Fruit fly (Drosophila melanogaster) whole organism, embryonic: Measurements from ENCODE around the gene mib1.
A peak's percentile ranks its signal among the peaks of the same experiment; 100 is the strongest.

Experiments used
- Antp ChIP-seq: fragments of 200-800 bp; sonication (Bioruptor generic); optimal IDR thresholded peaks from 3 replicates; lab custom pipeline; 2016; ENCODE audit warnings: missing biosample characterization, missing genetic modification characterization
- Atf3 ChIP-seq: fragments of 200-800 bp; sonication (Bioruptor generic); optimal IDR thresholded peaks from 3 replicates; lab custom pipeline; 2016; ENCODE audit warnings: missing biosample characterization, missing genetic modification characterization
- Blimp-1 ChIP-seq: fragments of 200-800 bp; sonication (Bioruptor generic); optimal IDR thresholded peaks from 3 replicates; lab custom pipeline; 2018; ENCODE audit warnings: missing biosample characterization, missing genetic modification characterization, mild to moderate bottlenecking, moderate library complexity, missing genetic modification reagents
- CG12155 ChIP-seq: fragments of 200-800 bp; sonication (Bioruptor generic); optimal IDR thresholded peaks from 3 replicates; lab custom pipeline; 2016; ENCODE audit warnings: missing biosample characterization, missing genetic modification characterization
- CG13123 ChIP-seq: fragments of 200-800 bp; sonication (Bioruptor generic); optimal IDR thresholded peaks from 2 replicates; lab custom pipeline; 2016; ENCODE audit warnings: missing biosample characterization, missing genetic modification characterization
- CG14014 ChIP-seq: fragments of 200-800 bp; sonication (Bioruptor generic); IDR thresholded peaks from 2 replicates; pipeline ENCODE4 v1.3.6; 2022; ENCODE audit warnings: missing biosample characterization, missing genetic modification characterization
- CG15479 ChIP-seq: fragments of 200-800 bp; sonication (Bioruptor generic); optimal IDR thresholded peaks from 3 replicates; lab custom pipeline; 2019; ENCODE audit warnings: missing biosample characterization, mild to moderate bottlenecking, missing genetic modification characterization, moderate library complexity
- CG15601 ChIP-seq: fragments of 200-800 bp; sonication (Bioruptor generic); optimal IDR thresholded peaks from 3 replicates; lab custom pipeline; 2019; ENCODE audit warnings: missing biosample characterization, mild to moderate bottlenecking, missing genetic modification characterization, moderate library complexity
- CG2199 ChIP-seq: fragments of 200-800 bp; sonication (Bioruptor generic); IDR thresholded peaks from 3 replicates; pipeline ENCODE4 v1.3.6; 2022; ENCODE audit warnings: missing biosample characterization, missing genetic modification characterization
- CG2202 ChIP-seq: fragments of 200-800 bp; sonication (Bioruptor generic); optimal IDR thresholded peaks from 2 replicates; lab custom pipeline; 2018; ENCODE audit warnings: missing biosample characterization, mild to moderate bottlenecking, missing genetic modification characterization
- CG3065 ChIP-seq: fragments of 200-800 bp; sonication (Bioruptor generic); optimal IDR thresholded peaks from 2 replicates; lab custom pipeline; 2016; ENCODE audit warnings: missing biosample characterization, missing genetic modification characterization
- CG3163 ChIP-seq: fragments of 200-800 bp; sonication (Bioruptor generic); optimal IDR thresholded peaks from 3 replicates; lab custom pipeline; 2016; ENCODE audit warnings: missing biosample characterization, missing genetic modification characterization
- CG3995 ChIP-seq: fragments of 200-800 bp; sonication (Bioruptor generic); optimal IDR thresholded peaks from 3 replicates; lab custom pipeline; 2016; ENCODE audit warnings: missing biosample characterization, missing genetic modification characterization
- CG4360 ChIP-seq: fragments of 200-800 bp; sonication (Bioruptor generic); IDR thresholded peaks from 2 replicates; pipeline ENCODE4 v1.3.6; 2022; ENCODE audit warnings: missing biosample characterization, missing genetic modification characterization
- CG4424 ChIP-seq: fragments of 200-800 bp; sonication (Bioruptor generic); optimal IDR thresholded peaks from 3 replicates; lab custom pipeline; 2016; ENCODE audit warnings: missing biosample characterization, missing genetic modification characterization
- CG6689 ChIP-seq: fragments of 200-800 bp; sonication (Bioruptor generic); IDR thresholded peaks from 2 replicates; pipeline ENCODE4 v1.3.6; 2022; ENCODE audit warnings: missing biosample characterization, missing genetic modification characterization
- CG6813 ChIP-seq: fragments of 200-800 bp; sonication (Bioruptor generic); optimal IDR thresholded peaks from 2 replicates; lab custom pipeline; 2017; ENCODE audit warnings: missing biosample characterization, missing genetic modification characterization, mild to moderate bottlenecking, moderate library complexity, missing genetic modification reagents
- CG8359 ChIP-seq: fragments of 200-800 bp; sonication (Bioruptor generic); optimal IDR thresholded peaks from 2 replicates; lab custom pipeline; 2017; ENCODE audit warnings: missing biosample characterization, mild to moderate bottlenecking, missing genetic modification characterization, borderline replicate concordance
- CG8765 ChIP-seq: fragments of 200-800 bp; sonication (Bioruptor generic); IDR thresholded peaks from 2 replicates; pipeline ENCODE4 v1.3.6; 2022; ENCODE audit warnings: missing biosample characterization, missing genetic modification characterization
- Ets65A ChIP-seq: fragments of 200-800 bp; sonication (Bioruptor generic); peaks from one replicate; lab custom pipeline; 2016; ENCODE audit warnings: missing biosample characterization, missing genetic modification characterization
- Gsc ChIP-seq: fragments of 200-800 bp; sonication (Bioruptor generic); IDR thresholded peaks from 2 replicates; pipeline ENCODE4 v1.3.6; 2022; ENCODE audit warnings: missing biosample characterization, missing genetic modification characterization
- Hr78 ChIP-seq, 2 experiments: fragments of 200-800 bp in 1 of 2; fragments of >200 bp in 1 of 2; sonication (Bioruptor generic) in 1 of 2; optimal IDR thresholded peaks; 2 replicates each; lab custom pipeline; 2017 to 2019; ENCODE audit warnings: missing biosample characterization in 2 of 2, missing genetic modification characterization in 2 of 2, mild to moderate bottlenecking in 1 of 2, moderate library complexity in 1 of 2
- Oli ChIP-seq: fragments of 200-800 bp; sonication (Bioruptor generic); optimal IDR thresholded peaks from 2 replicates; lab custom pipeline; 2018; ENCODE audit warnings: missing biosample characterization, mild to moderate bottlenecking, missing genetic modification characterization, moderate library complexity
- Opbp ChIP-seq: fragments of 200-800 bp; sonication (Bioruptor generic); IDR thresholded peaks from 3 replicates; pipeline ENCODE4 v1.3.6; 2022; ENCODE audit warnings: missing biosample characterization, missing genetic modification characterization; ENCODE audit not compliant: partially characterized antibody
- PHDP ChIP-seq: fragments of 200-800 bp; sonication (Bioruptor generic); optimal IDR thresholded peaks from 3 replicates; lab custom pipeline; 2018; ENCODE audit warnings: missing biosample characterization, mild to moderate bottlenecking, missing genetic modification characterization, moderate library complexity
- Pdp1 ChIP-seq, 2 experiments: fragments of 200-800 bp; sonication (Bioruptor generic); optimal IDR thresholded peaks; 3 replicates each; lab custom pipeline; 2016; ENCODE audit warnings: missing biosample characterization in 2 of 2, missing genetic modification characterization in 2 of 2, mild to moderate bottlenecking in 1 of 2, moderate library complexity in 1 of 2
- Rfx ChIP-seq: fragments of 200-800 bp; sonication (Bioruptor generic); IDR thresholded peaks from 2 replicates; pipeline ENCODE4 v1.3.6; 2022; ENCODE audit warnings: missing biosample characterization, missing genetic modification characterization
- Sox102F ChIP-seq: fragments of 200-800 bp; sonication (Bioruptor generic); optimal IDR thresholded peaks from 2 replicates; lab custom pipeline; 2018; ENCODE audit warnings: missing biosample characterization, mild to moderate bottlenecking, missing genetic modification characterization, moderate library complexity
- Spps ChIP-seq: fragments of 200-800 bp; sonication (Bioruptor generic); optimal IDR thresholded peaks from 2 replicates; lab custom pipeline; 2018; ENCODE audit warnings: missing biosample characterization, mild to moderate bottlenecking, missing genetic modification characterization
- Taf1 ChIP-seq: fragments of 200-800 bp; sonication (Bioruptor generic); IDR thresholded peaks from 2 replicates; pipeline ENCODE4 v1.3.6; 2022; ENCODE audit warnings: missing biosample characterization, missing genetic modification characterization
- Xrp1 ChIP-seq: fragments of 200-800 bp; sonication (Bioruptor generic); IDR thresholded peaks from 2 replicates; pipeline ENCODE4 v1.3.6; 2022; ENCODE audit warnings: missing biosample characterization, missing genetic modification characterization
- abd-A ChIP-seq: fragments of 200-800 bp; sonication (Bioruptor generic); optimal IDR thresholded peaks from 3 replicates; lab custom pipeline; 2019; ENCODE audit warnings: missing biosample characterization, mild to moderate bottlenecking, missing genetic modification characterization, moderate library complexity
- bab2 ChIP-seq: fragments of 200-800 bp; sonication (Bioruptor generic); optimal IDR thresholded peaks from 2 replicates; lab custom pipeline; 2016; ENCODE audit warnings: missing biosample characterization, missing genetic modification characterization
- bsh ChIP-seq, 2 experiments: fragments of 200-800 bp; sonication (Bioruptor generic); optimal IDR thresholded peaks; 2 replicates each; lab custom pipeline; 2017 to 2018; ENCODE audit warnings: mild to moderate bottlenecking in 2 of 2, missing biosample characterization in 2 of 2, missing genetic modification characterization in 2 of 2, moderate library complexity in 1 of 2
- cas ChIP-seq: fragments of 200-800 bp; sonication (Bioruptor generic); IDR thresholded peaks from 2 replicates; pipeline ENCODE4 v1.3.6; 2022; ENCODE audit warnings: missing biosample characterization, missing genetic modification characterization
- chinmo ChIP-seq: fragments of 200-800 bp; sonication (Bioruptor generic); IDR thresholded peaks from 4 replicates; pipeline ENCODE4 v1.3.6; 2022; ENCODE audit warnings: missing biosample characterization, missing genetic modification characterization; ENCODE audit not compliant: partially characterized antibody
- dati ChIP-seq: fragments of 200-800 bp; sonication (Bioruptor generic); IDR thresholded peaks from 2 replicates; pipeline ENCODE4 v1.3.6; 2022; ENCODE audit warnings: missing biosample characterization, missing genetic modification characterization
- lmd ChIP-seq: fragments of 200-800 bp; sonication (Bioruptor generic); IDR thresholded peaks from 2 replicates; pipeline ENCODE4 v1.3.6; 2022; ENCODE audit warnings: missing biosample characterization, missing genetic modification characterization
- otp ChIP-seq: fragments of 200-800 bp; sonication (Bioruptor generic); IDR thresholded peaks from 3 replicates; pipeline ENCODE4, ENCODE4 v1.3.6; 2022; ENCODE audit warnings: missing biosample characterization, missing genetic modification characterization
- pb ChIP-seq: fragments of 200-800 bp; sonication (Bioruptor generic); optimal IDR thresholded peaks from 3 replicates; lab custom pipeline; 2016; ENCODE audit warnings: missing biosample characterization, missing genetic modification characterization
- phol ChIP-seq: fragments of 200-800 bp; sonication (Bioruptor generic); optimal IDR thresholded peaks from 3 replicates; lab custom pipeline; 2018; ENCODE audit warnings: missing biosample characterization, mild to moderate bottlenecking, missing genetic modification characterization, moderate library complexity
- shn ChIP-seq: fragments of 200-800 bp; sonication (Bioruptor generic); optimal IDR thresholded peaks from 3 replicates; lab custom pipeline; 2016; ENCODE audit warnings: missing biosample characterization, missing genetic modification characterization
- trh ChIP-seq: fragments of 200-800 bp; sonication (Bioruptor generic); optimal IDR thresholded peaks from 2 replicates; lab custom pipeline; 2016; ENCODE audit warnings: missing biosample characterization, missing genetic modification characterization
- unpg ChIP-seq: fragments of 200-800 bp; sonication (Bioruptor generic); optimal IDR thresholded peaks from 3 replicates; lab custom pipeline; 2018; ENCODE audit warnings: missing biosample characterization, mild to moderate bottlenecking, missing genetic modification characterization, moderate library complexity
- wdn ChIP-seq: fragments of 200-800 bp; sonication (Bioruptor generic); IDR thresholded peaks from 2 replicates; pipeline ENCODE4 v1.3.6; 2022; ENCODE audit warnings: missing biosample characterization, missing genetic modification characterization
- wor ChIP-seq: fragments of 200-800 bp; sonication (Bioruptor generic); IDR thresholded peaks from 2 replicates; pipeline ENCODE4 v1.3.6; 2022; ENCODE audit warnings: missing biosample characterization, missing genetic modification characterization
- z ChIP-seq: fragments of 200-800 bp; sonication (Bioruptor generic); IDR thresholded peaks from 3 replicates; pipeline ENCODE4 v1.3.6; 2022; ENCODE audit warnings: missing biosample characterization, missing genetic modification characterization

mib1 gene

DNA sequence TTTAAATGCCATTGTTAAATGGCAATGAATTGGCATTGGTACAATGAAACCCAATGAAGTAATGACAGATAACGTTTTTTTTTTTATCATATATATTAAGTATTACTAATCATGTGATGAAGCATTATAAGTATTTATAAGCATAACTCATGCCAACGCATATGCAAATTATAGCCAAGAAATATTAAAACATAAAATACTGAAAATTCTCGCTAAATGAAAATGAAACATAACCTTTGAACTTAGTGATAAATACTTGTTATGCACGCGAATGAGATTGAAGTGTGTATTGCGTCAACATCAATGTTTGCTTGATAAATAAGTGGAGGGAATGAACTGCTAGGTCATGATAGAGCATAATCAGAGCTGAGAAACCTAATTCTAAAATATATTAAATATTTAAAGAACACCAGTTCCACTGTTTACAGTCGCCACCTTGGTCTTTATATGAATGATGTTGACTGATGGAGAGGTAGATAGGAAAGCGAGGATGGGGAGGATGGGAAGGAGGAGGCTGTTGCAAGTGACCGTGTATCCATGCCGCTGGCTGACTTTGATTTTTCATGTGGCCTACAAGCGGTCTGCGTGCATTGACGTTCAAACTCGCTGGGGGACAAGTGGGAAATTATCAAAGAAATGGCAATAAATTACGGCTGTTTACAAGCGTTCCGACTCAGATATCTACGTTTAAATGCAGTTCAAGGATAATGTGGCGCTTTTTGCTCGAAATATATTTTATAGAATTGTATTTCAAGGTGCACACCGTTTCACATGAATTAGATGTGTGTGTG, 44.7 kb upstream of the mib1 start (continued):
- TF ChIP-seq Pdp1 (GFP tag; optimal IDR thresholded peaks at IDR 0.05; lab: Kevin White, UChicago) = peak in 1 of 2 experiments; percentile 55
- no peak for TF ChIP-seq Atf3 (GFP tag; lab: Kevin White, UChicago)
- no peak for TF ChIP-seq Oli (tag; lab: Kevin White, UChicago)
- peak; percentile 61 for TF ChIP-seq Blimp-1 (GFP tag; lab: Kevin White, UChicago)
- no peak for TF ChIP-seq Sox102F (GFP tag; lab: Kevin White, UChicago)
- TF ChIP-seq CG6689 (GFP tag; lab: Robert Waterston, UW) = no peak
- no peak for TF ChIP-seq CG8765 (GFP tag; lab: Robert Waterston, UW)
- TF ChIP-seq CG15479 = no peak
- no peak for TF ChIP-seq cas (GFP tag; lab: Robert Waterston, UW)
- TF ChIP-seq wdn = no peak
- TF ChIP-seq shn = no peak
- TF ChIP-seq CG3065 (GFP tag; lab: Kevin White, UChicago) = no peak
- peak; percentile 48 for TF ChIP-seq CG8359 (GFP tag; lab: Kevin White, UChicago)
- TF ChIP-seq CG2199 = no peak
- TF ChIP-seq CG13123 (GFP tag; lab: Kevin White, UChicago) = no peak
- no peak for TF ChIP-seq abd-A (tag; lab: Kevin White, UChicago)
- no peak for TF ChIP-seq unpg (GFP tag; lab: Kevin White, UChicago)
- TF ChIP-seq bab2 (GFP tag; lab: Kevin White, UChicago) = peak; percentile 2
- peak; percentile 58 for TF ChIP-seq CG2202 (tag; lab: Kevin White, UChicago)
- TF ChIP-seq PHDP = peak; percentile 25
- TF ChIP-seq CG3995 (GFP tag; lab: Kevin White, UChicago) = no peak
- no peak for TF ChIP-seq lmd (GFP tag; lab: Robert Waterston, UW)
- TF ChIP-seq CG4360 = 0 out of 2 replicates have a peak, but pooled peaks have one; percentile 12
- no peak for TF ChIP-seq dati
- TF ChIP-seq pb (GFP tag; lab: Kevin White, UChicago) = no peak
- no peak for TF ChIP-seq Antp
- no peak for TF ChIP-seq Rfx (GFP tag; lab: Robert Waterston, UW)
- no peak for TF ChIP-seq CG12155 (GFP tag; lab: Kevin White, UChicago)
- peak; percentile 11 for TF ChIP-seq CG4424 (GFP tag; lab: Kevin White, UChicago)
- peak in 1 of 2 experiments; percentile 71 for TF ChIP-seq Hr78 (GFP tag; optimal IDR thresholded peaks at IDR 0.05; lab: Kevin White, UChicago)
- peak; percentile 51 for TF ChIP-seq Spps
- 0 out of 3 replicates have a peak, but pooled peaks have one; percentile 20 for TF ChIP-seq z (GFP tag; lab: Robert Waterston, UW)
- no peak for TF ChIP-seq wor (GFP tag; lab: Robert Waterston, UW)
- peak; percentile 67 for TF ChIP-seq Xrp1 (GFP tag; lab: Robert Waterston, UW)
- TF ChIP-seq chinmo (GFP tag; lab: Robert Waterston, UW) = 0 out of 4 replicates have a peak, but pooled peaks have one; percentile 72
- no peak for TF ChIP-seq phol (tag; lab: Kevin White, UChicago)
- TF ChIP-seq trh (GFP tag; lab: Kevin White, UChicago) = no peak
- TF ChIP-seq CG14014 (GFP tag; lab: Robert Waterston, UW) = no peak
- TF ChIP-seq CG6813 (GFP tag; lab: Kevin White, UChicago) = peak; percentile 61
- no peak for TF ChIP-seq Gsc (GFP tag; lab: Robert Waterston, UW)
- TF ChIP-seq otp = no peak
- no peak for TF ChIP-seq Taf1 (GFP tag; lab: Robert Waterston, UW)
- no peak for TF ChIP-seq Opbp (GFP tag; lab: Robert Waterston, UW)
- TF ChIP-seq bsh (GFP tag; optimal IDR thresholded peaks at IDR 0.05; lab: Kevin White, UChicago) = peak in 1 of 2 experiments; percentile 56
- no peak for TF ChIP-seq Ets65A
- TF ChIP-seq CG3163 = no peak
- peak; percentile 43 for TF ChIP-seq CG15601 (tag; lab: Kevin White, UChicago)
